ENCODE assay signal across 2 worm cellular contexts in the genomic region with DNA sequence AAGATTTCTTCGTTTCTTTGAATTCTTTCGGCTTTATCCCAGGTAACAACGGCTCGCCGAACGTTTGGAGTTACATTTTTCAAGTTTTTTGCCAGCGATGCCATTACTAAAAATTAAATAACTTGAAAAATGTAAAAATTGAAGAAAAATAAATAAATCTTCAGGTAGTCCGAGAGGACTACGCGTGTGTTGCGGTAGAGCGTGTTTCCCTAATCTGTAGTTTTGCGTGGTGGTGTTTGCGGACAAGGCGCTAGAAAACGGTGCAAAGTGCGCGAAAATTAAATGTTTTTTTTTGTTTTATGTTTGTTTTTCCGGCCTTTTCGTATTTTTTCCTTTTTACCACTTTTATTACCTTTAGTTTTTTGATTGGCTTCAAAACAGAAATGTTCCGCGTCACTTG.
A peak's percentile ranks its signal among the peaks of the same experiment; 100 is the strongest.
TF ChIP-seq lines count a peak whose summit lies in the region.

A gene (minus strand): TSS at position 106 of the 400 bp plus-strand sequence.

TF ChIP-seq in whole organism, L1 larva, 84 proteins besides CTCF, POLR2A, EP300 and RAD21 (continued from another document):
- peak; percentile 48 for TF ChIP-seq nhr-28 (tag; optimal IDR thresholded peaks at IDR 0.05; lab: Kevin White, UChicago)
- TF ChIP-seq blmp-1 (tag; optimal IDR thresholded peaks at IDR 0.05; lab: Kevin White, UChicago): peak; percentile 60
- peak; percentile 95 to 98 for TF ChIP-seq lin-35 (GFP tag; optimal IDR thresholded peaks at IDR 0.05; lab: Kevin White, UChicago)
- peak; percentile 56 for TF ChIP-seq zag-1 (tag; optimal IDR thresholded peaks at IDR 0.05; lab: Kevin White, UChicago)
- peak; percentile 59 for TF ChIP-seq ama-1 (optimal IDR thresholded peaks at IDR 0.05; lab: Kevin White, UChicago)
- TF ChIP-seq nhr-77 (tag; optimal IDR thresholded peaks at IDR 0.05; lab: Kevin White, UChicago): peak; percentile 81
- TF ChIP-seq sup-37 (GFP tag; optimal IDR thresholded peaks at IDR 0.05; lab: Kevin White, UChicago): peak; percentile 72
- peak in 1 of 2 experiments; percentile 85 for TF ChIP-seq mdl-1 (tag; optimal IDR thresholded peaks at IDR 0.05; lab: Kevin White, UChicago)
- peak; percentile 94 to 95 for TF ChIP-seq lsy-2 (tag; optimal IDR thresholded peaks at IDR 0.05; lab: Kevin White, UChicago)
- peak; percentile 96 for TF ChIP-seq unc-86 (tag; optimal IDR thresholded peaks at IDR 0.05; lab: Kevin White, UChicago)
- TF ChIP-seq ceh-63 (GFP tag; optimal IDR thresholded peaks at IDR 0.05; lab: Kevin White, UChicago): no peak
- TF ChIP-seq nhr-71 (tag; optimal IDR thresholded peaks at IDR 0.05; lab: Kevin White, UChicago): peak; percentile 98
- peak; percentile 94 to 97 (median 95) for TF ChIP-seq ceh-82 (tag; optimal IDR thresholded peaks at IDR 0.05; lab: Kevin White, UChicago)
- peak; percentile 81 for TF ChIP-seq nhr-11 (tag; optimal IDR thresholded peaks at IDR 0.05; lab: Kevin White, UChicago)
- TF ChIP-seq unc-62 (GFP tag; optimal IDR thresholded peaks at IDR 0.05; lab: Kevin White, UChicago): no peak
- peak; percentile 97 for TF ChIP-seq mep-1 (tag; optimal IDR thresholded peaks at IDR 0.05; lab: Kevin White, UChicago)
- peak; percentile 63 for TF ChIP-seq fkh-10 (GFP tag; optimal IDR thresholded peaks at IDR 0.05; lab: Kevin White, UChicago)
- peak; percentile 94 for TF ChIP-seq isw-1 (GFP tag; IDR thresholded peaks at IDR 0.05; lab: Robert Waterston, UW)
- TF ChIP-seq nhr-237 (tag; optimal IDR thresholded peaks at IDR 0.05; lab: Kevin White, UChicago): peak; percentile 65
- peak; percentile 82 for TF ChIP-seq unc-98 (GFP tag; IDR thresholded peaks at IDR 0.05; lab: Robert Waterston, UW)
- TF ChIP-seq nhr-84 (tag; optimal IDR thresholded peaks at IDR 0.05; lab: Kevin White, UChicago): no peak
- peak; percentile 19 for TF ChIP-seq pqm-1 (tag; optimal IDR thresholded peaks at IDR 0.05; lab: Kevin White, UChicago)
- TF ChIP-seq nhr-47 (tag; optimal IDR thresholded peaks at IDR 0.05; lab: Kevin White, UChicago): peak; percentile 98
- TF ChIP-seq C16A3.4 (tag; optimal IDR thresholded peaks at IDR 0.05; lab: Kevin White, UChicago): peak; percentile 95
- TF ChIP-seq lin-39 (tag; optimal IDR thresholded peaks at IDR 0.05; lab: Kevin White, UChicago): peak; percentile 95
- TF ChIP-seq egl-27 (tag; optimal IDR thresholded peaks at IDR 0.05; lab: Kevin White, UChicago): peak in 1 of 2 experiments; percentile 40
- TF ChIP-seq dpl-1 (GFP tag; optimal IDR thresholded peaks at IDR 0.05; lab: Kevin White, UChicago): peak; percentile 97 to 98 (median 97)

TF ChIP-seq in whole organism, young adult, 124 proteins besides CTCF, POLR2A, EP300 and RAD21 (continued from another document):
- TF ChIP-seq B0336.3 (GFP tag; IDR thresholded peaks at IDR 0.05; lab: Robert Waterston, UW): peak; percentile 52; the same call in 1 of the 2 replicates
- peak; percentile 6 for TF ChIP-seq nhr-80 (tag; optimal IDR thresholded peaks at IDR 0.05; lab: Kevin White, UChicago)
- TF ChIP-seq bed-1 (GFP tag; IDR thresholded peaks at IDR 0.05; lab: Robert Waterston, UW): no peak
- TF ChIP-seq lin-35 (GFP tag; optimal IDR thresholded peaks at IDR 0.05; lab: Kevin White, UChicago): peak in 2 of 3 experiments; percentile 57 to 90
- TF ChIP-seq ZK185.1 (tag; optimal IDR thresholded peaks at IDR 0.05; lab: Kevin White, UChicago; ENCODE audit: poor library complexity, severe bottlenecking): peak; percentile 41
- TF ChIP-seq B0261.1 (tag; optimal IDR thresholded peaks at IDR 0.05; lab: Kevin White, UChicago): no peak
- TF ChIP-seq let-526 (GFP tag; IDR thresholded peaks at IDR 0.05; lab: Robert Waterston, UW): no peak
- no peak for TF ChIP-seq F37B4.10 (GFP tag; IDR thresholded peaks at IDR 0.05; lab: Robert Waterston, UW)
- peak; percentile 50 for TF ChIP-seq madf-10 (tag; optimal IDR thresholded peaks at IDR 0.05; lab: Kevin White, UChicago)
- TF ChIP-seq him-1 (tag; optimal IDR thresholded peaks at IDR 0.05; lab: Kevin White, UChicago): peak; percentile 12
- TF ChIP-seq snpc-1.3 (tag; optimal IDR thresholded peaks at IDR 0.05; lab: Kevin White, UChicago; ENCODE audit: insufficient read depth): peak; percentile 17
- TF ChIP-seq C06A6.2 (GFP tag; conservative IDR thresholded peaks at IDR 0.05; lab: Robert Waterston, UW): no peak
- TF ChIP-seq hsf-1 (GFP tag; IDR thresholded peaks at IDR 0.05; lab: Robert Waterston, UW): no peak
- TF ChIP-seq attf-6 (GFP tag; IDR thresholded peaks at IDR 0.05; lab: Robert Waterston, UW): no peak
- TF ChIP-seq B0019.2 (GFP tag; conservative IDR thresholded peaks at IDR 0.05; lab: Robert Waterston, UW): no peak
- no peak for TF ChIP-seq ets-4 (GFP tag; optimal IDR thresholded peaks at IDR 0.05; lab: Kevin White, UChicago)
- TF ChIP-seq tbx-9 (tag; optimal IDR thresholded peaks at IDR 0.05; lab: Kevin White, UChicago; ENCODE audit: borderline replicate concordance): no peak
- no peak for TF ChIP-seq zfh-2 (GFP tag; conservative IDR thresholded peaks at IDR 0.05; lab: Robert Waterston, UW)
- 0 out of 2 replicates have a peak, but pooled peaks have one; percentile 65 for TF ChIP-seq hmg-20 (GFP tag; IDR thresholded peaks at IDR 0.05; lab: Robert Waterston, UW)
- no peak for TF ChIP-seq fkh-3 (tag; optimal IDR thresholded peaks at IDR 0.05; lab: Kevin White, UChicago)
- no peak for TF ChIP-seq C17E4.6 (GFP tag; IDR thresholded peaks at IDR 0.05; lab: Robert Waterston, UW)
- no peak for TF ChIP-seq somi-1 (GFP tag; optimal IDR thresholded peaks at IDR 0.05; lab: Kevin White, UChicago)
- no peak for TF ChIP-seq F49E8.2 (tag; optimal IDR thresholded peaks at IDR 0.05; lab: Kevin White, UChicago; ENCODE audit: insufficient read depth)
- no peak for TF ChIP-seq die-1 (tag; optimal IDR thresholded peaks at IDR 0.05; lab: Kevin White, UChicago)
- no peak for TF ChIP-seq ztf-25 (GFP tag; IDR thresholded peaks at IDR 0.05; lab: Robert Waterston, UW)
- peak; percentile 80 for TF ChIP-seq lir-1 (GFP tag; conservative IDR thresholded peaks at IDR 0.05; lab: Robert Waterston, UW)
- no peak for TF ChIP-seq egl-44 (GFP tag; IDR thresholded peaks at IDR 0.05; lab: Robert Waterston, UW)
- TF ChIP-seq akir-1 (GFP tag; optimal IDR thresholded peaks at IDR 0.05; lab: Kevin White, UChicago): no peak
